Fruit fly (Drosophila melanogaster): ENCODE data around the gene loqs.

DNA sequence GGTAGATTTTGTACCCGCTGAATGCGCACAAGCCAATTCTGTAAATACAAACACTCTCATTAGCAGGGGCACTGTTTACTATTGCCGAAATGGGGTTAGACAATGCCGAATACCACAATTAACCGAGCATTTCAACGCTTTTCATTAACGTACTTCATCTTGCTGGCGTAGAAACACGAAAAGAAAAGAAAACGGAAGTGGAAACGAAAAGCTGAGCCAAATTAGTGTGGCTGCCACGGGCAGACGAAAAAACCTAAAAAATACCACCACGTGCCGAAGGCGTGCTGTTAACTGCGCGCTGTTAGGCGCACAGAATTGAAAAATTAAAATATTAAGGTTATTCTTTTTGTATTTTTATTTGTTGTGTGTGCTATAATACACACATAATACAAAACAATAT, 12.5 kb downstream of the loqs start, which contains the start of gene RpL24:
- TF ChIP-seq Snoo (tag; optimal IDR thresholded peaks at IDR 0.05) (peak; percentile 95), CG10348 (GFP tag; IDR thresholded peaks at IDR 0.05) (no peak), EcR (GFP tag; optimal IDR thresholded peaks at IDR 0.05) (no peak), D1 (tag; optimal IDR thresholded peaks at IDR 0.05) (no peak), CG4496 (GFP tag; IDR thresholded peaks at IDR 0.05) (peak; percentile 92)
